Fruit fly (Drosophila melanogaster): Measurements from ENCODE around the gene CG33310.

The CG33310 gene

DNA sequence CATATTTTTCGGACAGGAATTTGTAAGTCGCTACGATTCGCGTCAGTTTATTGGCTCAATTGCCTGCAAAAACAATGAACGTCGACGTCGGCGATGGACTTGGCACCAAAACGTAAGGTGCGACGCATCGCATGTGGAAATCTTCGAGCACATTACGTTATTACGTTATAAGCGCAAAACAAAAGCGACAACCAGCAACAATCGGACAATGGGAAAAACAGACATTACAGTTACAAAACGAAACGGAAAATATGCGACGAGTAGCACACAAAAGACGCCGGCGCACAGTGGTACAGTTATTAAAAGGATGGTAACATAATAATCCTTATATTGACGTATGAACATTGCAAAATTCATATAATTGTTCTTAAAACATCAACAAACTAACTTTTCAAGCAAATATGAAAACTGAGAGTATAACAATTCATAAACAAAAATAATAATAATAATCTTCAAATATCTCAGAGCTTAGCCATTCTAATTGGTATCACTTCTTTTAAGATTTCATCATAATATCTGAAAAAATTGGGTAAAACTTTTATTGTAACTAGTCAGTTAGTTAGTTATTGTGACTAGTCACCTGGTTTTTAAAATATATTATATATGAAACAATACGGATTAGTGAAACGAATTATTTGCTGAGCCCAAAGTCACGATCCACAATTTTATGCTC is 31.7 kb upstream of the CG33310 start (continued):
- TF ChIP-seq CG16779 (GFP tag; IDR thresholded peaks at IDR 0.05) (no peak), pros (GFP tag; optimal IDR thresholded peaks at IDR 0.05) (no peak), CG1647 (GFP tag; optimal IDR thresholded peaks at IDR 0.05) (no peak), CG8765 (GFP tag; IDR thresholded peaks at IDR 0.05) (no peak), sr (GFP tag; IDR thresholded peaks at IDR 0.05) (no peak), wor (GFP tag; IDR thresholded peaks at IDR 0.05) (no peak), BtbVII (GFP tag; optimal IDR thresholded peaks at IDR 0.05) (no peak), zfh1 (GFP tag; IDR thresholded peaks at IDR 0.05) (no peak), sim (GFP tag; IDR thresholded peaks at IDR 0.05) (no peak), salm (tag; optimal IDR thresholded peaks at IDR 0.05) (no peak), rib (GFP tag; IDR thresholded peaks at IDR 0.05) (no peak), Ada2b (GFP tag; IDR thresholded peaks at IDR 0.05) (no peak), knrl (GFP tag; IDR thresholded peaks at IDR 0.05; ENCODE audit: partially characterized antibody) (no peak), tup (GFP tag; optimal IDR thresholded peaks at IDR 0.05) (no peak), Vsx1 (GFP tag; optimal IDR thresholded peaks at IDR 0.05) (no peak), CG6254 (GFP tag; optimal IDR thresholded peaks at IDR 0.05) (no peak), CoRest (tag; optimal IDR thresholded peaks at IDR 0.05) (peak; percentile 6), slbo (GFP tag; IDR thresholded peaks at IDR 0.05) (no peak), CG14050 (GFP tag; IDR thresholded peaks at IDR 0.05) (no peak)

DNA sequence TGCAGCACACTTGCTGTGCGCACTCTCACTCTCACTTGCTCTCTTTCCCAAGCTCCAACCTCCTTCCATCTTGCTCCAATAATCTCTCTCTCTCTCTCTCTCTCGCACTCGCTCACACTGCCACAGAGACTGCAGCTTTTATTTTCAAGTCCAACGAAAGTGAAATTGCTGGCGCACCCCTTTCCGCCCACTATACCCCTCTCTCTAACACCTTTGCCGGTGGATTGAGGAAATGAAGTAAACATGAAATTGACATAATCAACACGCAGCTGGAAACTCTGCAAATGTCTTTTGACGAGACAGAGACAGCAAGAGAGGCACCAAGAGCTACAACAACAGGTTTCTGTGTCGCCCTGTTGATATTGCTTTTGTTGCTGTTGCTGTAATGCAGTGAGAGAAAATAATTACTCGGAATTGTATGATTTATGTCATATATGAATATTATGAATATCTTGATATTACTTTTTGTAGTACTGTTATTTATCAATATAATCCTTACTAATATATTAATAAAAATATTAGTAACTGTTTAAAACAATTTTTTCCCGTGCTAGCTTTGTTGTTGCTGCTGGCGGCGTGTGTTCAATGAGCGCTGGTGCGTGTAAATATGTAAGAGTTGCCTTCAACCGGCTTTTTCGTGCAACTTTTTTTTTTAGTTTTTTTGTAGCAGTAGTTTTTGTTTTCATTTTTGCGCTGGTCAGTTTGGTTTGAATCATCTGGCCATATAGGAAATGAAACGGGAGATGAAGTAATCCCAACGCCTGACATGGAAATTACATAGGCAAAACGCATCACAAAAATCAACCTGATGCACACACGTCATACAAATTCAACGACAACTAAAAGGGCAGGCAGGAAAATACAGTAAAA is 30.9 kb upstream of the CG33310 start:
- TF ChIP-seq CG6683 (GFP tag; optimal IDR thresholded peaks at IDR 0.05) (peak; percentile 84), CG3995 (GFP tag; optimal IDR thresholded peaks at IDR 0.05) (no peak), CG11398 (GFP tag; optimal IDR thresholded peaks at IDR 0.05) (peak; percentile 55), unpg (GFP tag; optimal IDR thresholded peaks at IDR 0.05) (peak; percentile 96), Atf-2 (GFP tag; optimal IDR thresholded peaks at IDR 0.05) (peak; percentile 38), cas (GFP tag; IDR thresholded peaks at IDR 0.05) (peak; percentile 65), CG2875 (GFP tag; optimal IDR thresholded peaks at IDR 0.05) (peak; percentile 82), otp (GFP tag; IDR thresholded peaks at IDR 0.05) (peak; percentile 81; the same call in 1 of the 3 replicates), Chrac-16 (GFP tag; optimal IDR thresholded peaks at IDR 0.05) (peak; percentile 83), pita (GFP tag; optimal IDR thresholded peaks at IDR 0.05) (no peak), ATbp (GFP tag; optimal IDR thresholded peaks at IDR 0.05) (peak; percentile 95), CG9215 (GFP tag; IDR thresholded peaks at IDR 0.05) (peak; percentile 84), Side (GFP tag; optimal IDR thresholded peaks at IDR 0.05) (peak; percentile 45), Hr39 (optimal IDR thresholded peaks at IDR 0.05) (no peak), cato (GFP tag; optimal IDR thresholded peaks at IDR 0.05; ENCODE audit: borderline replicate concordance) (peak; percentile 79), Usf (GFP tag; optimal IDR thresholded peaks at IDR 0.05) (peak; percentile 53), CG13287 (GFP tag; IDR thresholded peaks at IDR 0.05; ENCODE audit: partially characterized antibody) (peak; percentile 26; the same call in 1 of the 2 replicates), CG9932 (GFP tag; IDR thresholded peaks at IDR 0.05) (peak; percentile 75), ato (GFP tag; IDR thresholded peaks at IDR 0.05; ENCODE audit: partially characterized antibody) (no peak), peb (GFP tag; IDR thresholded peaks at IDR 0.05) (peak; percentile 86), CG5245 (GFP tag; optimal IDR thresholded peaks at IDR 0.05) (peak; percentile 81), phol (tag; optimal IDR thresholded peaks at IDR 0.05) (peak; percentile 95), Bgb (GFP tag; IDR thresholded peaks at IDR 0.05; ENCODE audit: partially characterized antibody) (peak; percentile 24; the same call in 1 of the 2 replicates), CG9727 (GFP tag; optimal IDR thresholded peaks at IDR 0.05) (peak; percentile 92), MBD-R2 (GFP tag; IDR thresholded peaks at IDR 0.05) (peak; percentile 53), Ptx1 (GFP tag; IDR thresholded peaks at IDR 0.05) (peak; percentile 96), CG11093 (GFP tag; IDR thresholded peaks at IDR 0.05) (peak; percentile 91), CG2120 (GFP tag; optimal IDR thresholded peaks at IDR 0.05) (peak; percentile 61), Meics (GFP tag; optimal IDR thresholded peaks at IDR 0.05) (peak; percentile 86), CG11560 (tag; IDR thresholded peaks at IDR 0.05) (no peak; the same call in 2 of the 3 replicates)
